Worm (Caenorhabditis elegans) whole organism, L3 larva: ENCODE measurements around the gene gly-6.

ENCODE experiments used
- aly-2 ChIP-seq: fragments of 150-350 bp; optimal IDR thresholded peaks from 2 replicates; lab custom pipeline; 2014; ENCODE audit warnings: missing biosample characterization, missing genetic modification characterization
- ama-1 ChIP-seq: fragments of 150-350 bp; optimal IDR thresholded peaks from 2 replicates; lab custom pipeline; 2018
- ceh-16 ChIP-seq: sonication (generic microtip); optimal IDR thresholded peaks from 2 replicates; lab custom pipeline; 2017; ENCODE audit warnings: missing biosample characterization, missing genetic modification characterization
- ceh-28 ChIP-seq: fragments of 150-350 bp; optimal IDR thresholded peaks from 2 replicates; lab custom pipeline; 2014; ENCODE audit warnings: missing biosample characterization, missing genetic modification reagents, missing genetic modification characterization
- ceh-82 ChIP-seq: fragments of 150-350 bp; optimal IDR thresholded peaks from 2 replicates; lab custom pipeline; 2014; ENCODE audit warnings: missing biosample characterization, missing genetic modification characterization
- ceh-9 ChIP-seq: sonication (generic microtip); optimal IDR thresholded peaks from 2 replicates; lab custom pipeline; 2018; ENCODE audit warnings: missing biosample characterization, missing genetic modification characterization
- daf-12 ChIP-seq: fragments of 150-350 bp; optimal IDR thresholded peaks from 2 replicates; lab custom pipeline; 2014; ENCODE audit warnings: missing biosample characterization, missing genetic modification reagents, missing genetic modification characterization
- egl-27 ChIP-seq: sonication (generic microtip); optimal IDR thresholded peaks from 4 replicates; lab custom pipeline; 2017; ENCODE audit warnings: missing biosample characterization, missing genetic modification reagents, missing genetic modification characterization
- elt-1 ChIP-seq: fragments of 150-350 bp; optimal IDR thresholded peaks from 2 replicates; lab custom pipeline; 2014; ENCODE audit warnings: missing biosample characterization, missing genetic modification characterization
- elt-2 ChIP-seq: sonication (generic microtip); optimal IDR thresholded peaks from 2 replicates; lab custom pipeline; 2016; ENCODE audit warnings: missing genetic modification reagents, mild to moderate bottlenecking, missing genetic modification characterization, missing compliant biosample characterization
- eor-1 ChIP-seq, 2 experiments: fragments of 150-350 bp; optimal IDR thresholded peaks; 2 replicates each; lab custom pipeline; 2014 to 2018; ENCODE audit warnings: missing biosample characterization in 2 of 2, missing genetic modification characterization in 2 of 2
- fkh-10 ChIP-seq: sonication (generic microtip); optimal IDR thresholded peaks from 2 replicates; lab custom pipeline; 2017; ENCODE audit warnings: missing biosample characterization, missing genetic modification reagents, missing genetic modification characterization
- fkh-2 ChIP-seq: fragments of 150-350 bp; optimal IDR thresholded peaks from 2 replicates; lab custom pipeline; 2014; ENCODE audit warnings: missing biosample characterization, missing genetic modification reagents, missing genetic modification characterization
- fos-1 ChIP-seq: fragments of 150-350 bp; optimal IDR thresholded peaks from 2 replicates; lab custom pipeline; 2014; ENCODE audit warnings: missing biosample characterization, missing genetic modification characterization
- hmg-11 ChIP-seq: sonication (generic microtip); optimal IDR thresholded peaks from 2 replicates; lab custom pipeline; 2016; ENCODE audit warnings: missing genetic modification characterization, missing compliant biosample characterization
- lin-15B ChIP-seq: fragments of 150-350 bp; optimal IDR thresholded peaks from 2 replicates; lab custom pipeline; 2014; ENCODE audit warnings: missing biosample characterization, missing genetic modification characterization
- lin-39 ChIP-seq: fragments of 150-350 bp; optimal IDR thresholded peaks from 2 replicates; lab custom pipeline; 2018; ENCODE audit warnings: missing biosample characterization, missing genetic modification reagents, missing genetic modification characterization
- lsy-12 ChIP-seq: sonication (generic microtip); optimal IDR thresholded peaks from 2 replicates; lab custom pipeline; 2016; ENCODE audit warnings: mild to moderate bottlenecking, missing genetic modification characterization, missing compliant biosample characterization
- mdl-1 ChIP-seq: fragments of 150-350 bp; optimal IDR thresholded peaks from 2 replicates; lab custom pipeline; 2014; ENCODE audit warnings: missing biosample characterization, missing genetic modification characterization
- mml-1 ChIP-seq: fragments of 150-350 bp; sonication (generic microtip); optimal IDR thresholded peaks from 3 replicates; lab custom pipeline; 2014; ENCODE audit warnings: missing biosample characterization, missing genetic modification characterization
- nfya-1 ChIP-seq: sonication (generic microtip); optimal IDR thresholded peaks from 2 replicates; lab custom pipeline; 2017; ENCODE audit warnings: missing genetic modification characterization, mild to moderate bottlenecking, missing compliant biosample characterization, antibody characterized with exemption, moderate library complexity; ENCODE audit not compliant: insufficient read depth
- nhr-11 ChIP-seq: fragments of 150-350 bp; optimal IDR thresholded peaks from 2 replicates; lab custom pipeline; 2014; ENCODE audit warnings: missing biosample characterization, missing genetic modification characterization
- nhr-23 ChIP-seq: fragments of 150-350 bp; optimal IDR thresholded peaks from 2 replicates; lab custom pipeline; 2014; ENCODE audit warnings: missing biosample characterization, missing genetic modification reagents, missing genetic modification characterization
- nhr-25 ChIP-seq: sonication (generic microtip); optimal IDR thresholded peaks from 2 replicates; lab custom pipeline; 2017; ENCODE audit warnings: missing biosample characterization, missing genetic modification characterization
- nhr-28 ChIP-seq: fragments of 150-350 bp; optimal IDR thresholded peaks from 2 replicates; lab custom pipeline; 2014; ENCODE audit warnings: missing biosample characterization, missing genetic modification characterization
- nhr-43 ChIP-seq: sonication (generic microtip); optimal IDR thresholded peaks from 2 replicates; lab custom pipeline; 2016; ENCODE audit warnings: mild to moderate bottlenecking, missing genetic modification characterization, missing compliant biosample characterization; ENCODE audit not compliant: poor library complexity, severe bottlenecking
- nhr-67 ChIP-seq: fragments of 150-350 bp; optimal IDR thresholded peaks from 2 replicates; lab custom pipeline; 2014; ENCODE audit warnings: missing biosample characterization, missing genetic modification characterization
- nhr-76 ChIP-seq: fragments of 150-350 bp; sonication (generic microtip); optimal IDR thresholded peaks from 5 replicates; lab custom pipeline; 2014; ENCODE audit warnings: missing biosample characterization, missing genetic modification characterization
- nhr-77 ChIP-seq: fragments of 150-350 bp; optimal IDR thresholded peaks from 2 replicates; lab custom pipeline; 2014; ENCODE audit warnings: missing biosample characterization, missing genetic modification characterization
- pha-4 ChIP-seq: fragments of 150-350 bp; optimal IDR thresholded peaks from 2 replicates; lab custom pipeline; 2014; ENCODE audit warnings: missing biosample characterization, missing genetic modification reagents, missing genetic modification characterization
- pqm-1 ChIP-seq: fragments of 150-350 bp; optimal IDR thresholded peaks from 2 replicates; lab custom pipeline; 2017; ENCODE audit warnings: missing biosample characterization, missing genetic modification characterization, inconsistent platforms
- snpc-4 ChIP-seq: fragments of 150-350 bp; optimal IDR thresholded peaks from 2 replicates; lab custom pipeline; 2014; ENCODE audit warnings: missing biosample characterization, missing genetic modification characterization
- unc-39 ChIP-seq: sonication (generic microtip); optimal IDR thresholded peaks from 4 replicates; lab custom pipeline; 2017; ENCODE audit warnings: missing biosample characterization, missing genetic modification characterization
- unc-62 ChIP-seq: fragments of 150-350 bp; sonication (generic microtip); optimal IDR thresholded peaks from 4 replicates; lab custom pipeline; 2014; ENCODE audit warnings: missing biosample characterization, missing genetic modification reagents, missing genetic modification characterization
- zag-1 ChIP-seq: fragments of 150-350 bp; optimal IDR thresholded peaks from 2 replicates; lab custom pipeline; 2014; ENCODE audit warnings: missing biosample characterization, missing genetic modification characterization
- ztf-11 ChIP-seq: fragments of 150-350 bp; optimal IDR thresholded peaks from 2 replicates; lab custom pipeline; 2014; ENCODE audit warnings: missing biosample characterization, missing genetic modification characterization
- ztf-4 ChIP-seq: fragments of 150-350 bp; optimal IDR thresholded peaks from 2 replicates; lab custom pipeline; 2014; ENCODE audit warnings: missing biosample characterization, missing genetic modification characterization

The gly-6 gene

ce11 chrIII:4302780-4303179 lies 28.2 kb downstream of the gly-6 start:
- no peak for TF ChIP-seq pha-4
- TF ChIP-seq nhr-25 = peak; percentile 47
- no peak for TF ChIP-seq snpc-4 (tag; lab: Kevin White, UChicago)
- no peak for TF ChIP-seq fkh-10 (GFP tag; lab: Kevin White, UChicago)
- TF ChIP-seq lsy-12 = no peak

ce11 chrIII:4302293-4302692 lies 28.7 kb downstream of the gly-6 start, which contains the start of gene R10E4.9:
R10E4.9 (minus strand) TSS chrIII:4302393.
- TF ChIP-seq nhr-77 (tag; lab: Kevin White, UChicago) (no peak), mml-1 (tag; lab: Kevin White, UChicago) (no peak), daf-12 (tag; lab: Kevin White, UChicago) (no peak), aly-2 (tag; lab: Kevin White, UChicago) (no peak), mdl-1 (tag; lab: Kevin White, UChicago) (no peak), fkh-2 (tag; lab: Kevin White, UChicago) (no peak), snpc-4 (tag; lab: Kevin White, UChicago) (no peak), lsy-12 (no peak), ama-1 (lab: Kevin White, UChicago) (no peak), nhr-23 (tag; lab: Kevin White, UChicago) (no peak), fkh-10 (GFP tag; lab: Kevin White, UChicago) (no peak), unc-39 (no peak), fos-1 (tag; lab: Kevin White, UChicago) (no peak), nhr-76 (no peak), nhr-25 (no peak), ceh-28 (tag; lab: Kevin White, UChicago) (no peak), egl-27 (no peak), pqm-1 (tag; lab: Kevin White, UChicago) (no peak), ceh-9 (tag; lab: Kevin White, UChicago) (no peak), elt-1 (tag; lab: Kevin White, UChicago) (no peak)
- TF ChIP-seq, all 47 proteins: peak for 0

DNA sequence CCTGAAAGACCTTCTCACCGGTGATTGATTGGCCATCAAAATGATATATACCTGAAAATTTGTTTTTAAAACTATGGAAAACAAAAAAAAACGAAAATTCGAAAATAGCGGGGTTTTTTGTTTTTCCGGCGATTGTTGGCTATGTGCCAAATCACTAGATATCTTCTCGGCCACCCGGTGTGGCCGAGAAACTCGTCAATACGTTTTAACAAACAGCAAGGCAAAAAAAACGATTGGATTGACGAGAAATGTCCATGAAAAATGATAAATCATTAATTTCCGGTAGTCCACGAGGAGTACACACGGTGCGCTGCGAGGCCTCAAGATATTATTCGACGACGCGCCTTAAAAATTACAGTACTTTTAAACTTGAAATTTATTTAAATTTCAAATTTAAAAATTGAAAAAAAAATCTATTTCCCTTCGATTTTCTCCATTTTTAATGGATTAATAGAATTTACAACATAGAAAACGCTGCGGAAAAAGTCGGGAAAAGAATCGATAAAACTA lies 30.0 kb downstream of the gly-6 start, which contains the start of gene R10E4.11:
R10E4.11 (minus strand) TSS at position 51 of the 510 bp plus-strand sequence.
- TF ChIP-seq nhr-67 (tag; lab: Kevin White, UChicago) (no peak), ztf-4 (tag; lab: Kevin White, UChicago) (no peak), hmg-11 (peak; percentile 12), ama-1 (lab: Kevin White, UChicago) (no peak), nhr-11 (tag; lab: Kevin White, UChicago) (no peak), nhr-25 (no peak)
- TF ChIP-seq, all 47 proteins: peak for 1

DNA sequence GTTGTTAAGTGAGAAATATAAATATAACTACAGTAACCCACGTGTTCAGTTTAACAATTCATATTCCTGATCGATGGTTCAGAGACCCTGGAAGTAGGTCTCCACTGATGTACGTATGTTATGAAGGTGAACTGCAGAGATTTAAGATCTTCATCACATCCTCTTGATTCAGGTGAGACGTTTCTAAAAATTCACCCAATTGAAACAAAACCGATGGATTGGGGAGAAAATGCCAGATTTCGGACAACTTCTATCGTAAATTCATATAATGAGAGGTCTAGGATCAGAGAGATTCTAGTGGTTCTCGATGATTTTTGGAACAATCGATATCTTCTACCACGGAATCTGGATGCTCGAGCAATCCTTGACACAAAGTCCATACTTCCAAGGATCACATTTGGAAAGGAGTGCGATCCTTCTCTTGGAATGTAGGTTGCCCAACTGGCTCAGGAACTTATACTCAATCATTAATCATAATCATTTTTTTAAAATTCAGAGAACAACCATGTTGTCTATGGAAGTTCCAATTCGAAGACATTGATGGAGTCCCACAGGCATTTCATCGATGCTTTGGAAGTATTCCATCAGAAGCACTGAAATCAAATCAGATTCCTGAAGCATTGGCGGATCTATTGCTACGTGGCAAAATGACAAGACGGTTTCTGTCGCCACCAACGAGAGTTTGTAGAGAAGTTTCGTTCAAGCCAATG lies 36.7 kb downstream of the gly-6 start, which contains the start of the genes nth-1 and R10E4.7:
nth-1 (minus strand) TSS at position 101 of the 710 bp plus-strand sequence.
R10E4.7 (plus strand) TSS at position 660 of the 710 bp plus-strand sequence.
- TF ChIP-seq nhr-77 (tag; lab: Kevin White, UChicago) (no peak), nhr-67 (tag; lab: Kevin White, UChicago) (no peak), unc-62 (no peak), eor-1 (tag; optimal IDR thresholded peaks at IDR 0.05; lab: Kevin White, UChicago) (no peak), ztf-11 (no peak), lin-15B (tag; lab: Kevin White, UChicago) (no peak), egl-27 (no peak), nhr-43 (tag; lab: Kevin White, UChicago) (no peak), nhr-28 (tag; lab: Kevin White, UChicago) (no peak), ceh-16 (tag; lab: Kevin White, UChicago) (no peak)

- TF ChIP-seq egl-27 = no peak
- no peak for TF ChIP-seq ceh-82 (tag; lab: Kevin White, UChicago)
- TF ChIP-seq unc-62 = no peak
- TF ChIP-seq snpc-4 (tag; lab: Kevin White, UChicago) = no peak
- no peak for TF ChIP-seq nhr-23 (tag; lab: Kevin White, UChicago)
- no peak for TF ChIP-seq nhr-77 (tag; lab: Kevin White, UChicago)
- TF ChIP-seq nhr-76 = no peak
- TF ChIP-seq eor-1 (tag; optimal IDR thresholded peaks at IDR 0.05; lab: Kevin White, UChicago) = no peak
- no peak for TF ChIP-seq elt-1 (tag; lab: Kevin White, UChicago)
- no peak for TF ChIP-seq zag-1 (tag; lab: Kevin White, UChicago)
- no peak for TF ChIP-seq nfya-1 (tag; lab: Kevin White, UChicago)
- no peak for TF ChIP-seq lin-39
- no peak for TF ChIP-seq lin-15B (tag; lab: Kevin White, UChicago)
- TF ChIP-seq ama-1 (lab: Kevin White, UChicago) = no peak
- TF ChIP-seq nhr-43 (tag; lab: Kevin White, UChicago) = no peak
- no peak for TF ChIP-seq elt-2
- no peak for TF ChIP-seq ceh-28 (tag; lab: Kevin White, UChicago)
- TF ChIP-seq unc-39 = no peak
Measured at ce11 chrIII:4293108-4293507, 37.9 kb downstream of the gly-6 start, which contains the start of gene R10E4.6. R10E4.6 (plus strand) TSS chrIII:4293408.
